Worm (Caenorhabditis elegans) whole organism, L1 larva: ENCODE results near the gene arrd-15.

ENCODE experiments used
- C16A3.4 ChIP-seq: fragments of 150-350 bp; optimal IDR thresholded peaks from 2 replicates; lab custom pipeline; 2014; ENCODE audit warnings: missing biosample characterization, missing genetic modification characterization
- F16B12.6 ChIP-seq: fragments of 150-350 bp; optimal IDR thresholded peaks from 2 replicates; lab custom pipeline; 2014; ENCODE audit warnings: missing biosample characterization, missing genetic modification characterization
- aha-1 ChIP-seq: fragments of 150-350 bp; optimal IDR thresholded peaks from 2 replicates; lab custom pipeline; 2014; ENCODE audit warnings: missing biosample characterization, missing genetic modification characterization
- ama-1 ChIP-seq: fragments of 150-350 bp; optimal IDR thresholded peaks from 2 replicates; lab custom pipeline; 2014
- blmp-1 ChIP-seq: fragments of 150-350 bp; optimal IDR thresholded peaks from 2 replicates; lab custom pipeline; 2014; ENCODE audit warnings: missing biosample characterization, missing genetic modification characterization
- ceh-63 ChIP-seq: fragments of 200-800 bp; sonication (Bioruptor generic); optimal IDR thresholded peaks from 2 replicates; lab custom pipeline; 2018; ENCODE audit warnings: mild to moderate bottlenecking, missing genetic modification characterization, missing compliant biosample characterization
- dpl-1 ChIP-seq, 3 experiments: fragments of 150-350 bp in 2 of 3; sonication (generic microtip) in 1 of 3; optimal IDR thresholded peaks; 2 replicates each; lab custom pipeline; 2014 to 2017; ENCODE audit warnings: missing biosample characterization in 3 of 3, missing genetic modification characterization in 3 of 3, missing genetic modification reagents in 3 of 3
- dsc-1 ChIP-seq: sonication (generic microtip); optimal IDR thresholded peaks from 2 replicates; lab custom pipeline; 2016; ENCODE audit warnings: mild to moderate bottlenecking, missing genetic modification characterization, missing compliant biosample characterization
- efl-1 ChIP-seq, 4 experiments: fragments of 150-350 bp; optimal IDR thresholded peaks in 3 of 4; peaks in 1 of 4; 1 replicate in 1 of 4; 2 replicates in 3 of 4; lab custom pipeline; 2014; ENCODE audit warnings: missing biosample characterization in 2 of 4, missing genetic modification characterization in 2 of 4, missing genetic modification reagents in 2 of 4
- efl-3 ChIP-seq: fragments of 200-800 bp; sonication (Bioruptor generic); optimal IDR thresholded peaks from 2 replicates; lab custom pipeline; 2018; ENCODE audit warnings: mild to moderate bottlenecking, missing genetic modification characterization, missing compliant biosample characterization
- elt-2 ChIP-seq: sonication (generic microtip); optimal IDR thresholded peaks from 2 replicates; lab custom pipeline; 2016; ENCODE audit warnings: missing genetic modification characterization, mild to moderate bottlenecking, inconsistent platforms, missing compliant biosample characterization, missing genetic modification reagents
- elt-3 ChIP-seq, 6 experiments: fragments of 150-350 bp in 1 of 6; sonication (generic microtip); optimal IDR thresholded peaks; 2 replicates each; lab custom pipeline; 2017 to 2018; ENCODE audit warnings: missing biosample characterization in 6 of 6, missing genetic modification characterization in 6 of 6, inconsistent platforms in 1 of 6
- ets-5 ChIP-seq: fragments of 200-800 bp; sonication (Bioruptor generic); IDR thresholded peaks from 2 replicates; pipeline ENCODE4 v1.3.6; 2022; ENCODE audit warnings: missing genetic modification characterization, missing compliant biosample characterization
- fkh-10 ChIP-seq: sonication (generic microtip); optimal IDR thresholded peaks from 2 replicates; lab custom pipeline; 2017; ENCODE audit warnings: missing biosample characterization, missing genetic modification reagents, missing genetic modification characterization
- fkh-4 ChIP-seq: sonication (generic microtip); optimal IDR thresholded peaks from 2 replicates; lab custom pipeline; 2016; ENCODE audit warnings: missing compliant biosample characterization, missing genetic modification characterization, borderline replicate concordance
- grh-1 ChIP-seq: fragments of 200-800 bp; sonication (Bioruptor generic); IDR thresholded peaks from 2 replicates; pipeline ENCODE4 v1.3.6; 2022; ENCODE audit warnings: missing genetic modification reagents, missing genetic modification characterization, missing compliant biosample characterization
- isw-1 ChIP-seq: fragments of 200-800 bp; sonication (Bioruptor generic); IDR thresholded peaks from 2 replicates; pipeline ENCODE4 v1.3.6; 2022; ENCODE audit warnings: missing genetic modification characterization, missing compliant biosample characterization
- lin-14 ChIP-seq: fragments of 200-800 bp; sonication (Bioruptor generic); optimal IDR thresholded peaks from 2 replicates; lab custom pipeline; 2018; ENCODE audit warnings: mild to moderate bottlenecking, missing genetic modification characterization, moderate library complexity, missing compliant biosample characterization
- lin-15B ChIP-seq: fragments of 150-350 bp; sonication (generic microtip); optimal IDR thresholded peaks from 3 replicates; lab custom pipeline; 2014; ENCODE audit warnings: missing biosample characterization, missing genetic modification characterization
- lin-35 ChIP-seq, 2 experiments: fragments of 150-350 bp; optimal IDR thresholded peaks; 2 replicates each; lab custom pipeline; 2014; ENCODE audit warnings: missing biosample characterization in 2 of 2, missing genetic modification characterization in 2 of 2, missing genetic modification reagents in 2 of 2
- lir-3 ChIP-seq: sonication (generic microtip); optimal IDR thresholded peaks from 2 replicates; lab custom pipeline; 2016; ENCODE audit warnings: mild to moderate bottlenecking, missing genetic modification characterization, moderate library complexity, missing compliant biosample characterization; ENCODE audit not compliant: poor library complexity
- lsy-2 ChIP-seq, 2 experiments: fragments of 150-350 bp; optimal IDR thresholded peaks; 2 replicates each; lab custom pipeline; 2014; ENCODE audit warnings: missing biosample characterization in 2 of 2, missing genetic modification characterization in 2 of 2
- mab-9 ChIP-seq: fragments of 200-800 bp; sonication (Bioruptor generic); IDR thresholded peaks from 2 replicates; pipeline ENCODE4 v1.3.6; 2022; ENCODE audit warnings: missing genetic modification reagents, missing genetic modification characterization, missing compliant biosample characterization
- mep-1 ChIP-seq: fragments of 150-350 bp; optimal IDR thresholded peaks from 2 replicates; lab custom pipeline; 2014; ENCODE audit warnings: missing biosample characterization, missing genetic modification characterization
- nhr-20 ChIP-seq: sonication (generic microtip); optimal IDR thresholded peaks from 2 replicates; lab custom pipeline; 2016; ENCODE audit warnings: mild to moderate bottlenecking, missing genetic modification characterization, missing compliant biosample characterization
- nhr-71 ChIP-seq: sonication (generic microtip); optimal IDR thresholded peaks from 2 replicates; lab custom pipeline; 2016; ENCODE audit warnings: mild to moderate bottlenecking, missing genetic modification characterization, moderate library complexity, missing compliant biosample characterization
- nhr-76 ChIP-seq: sonication (generic microtip); optimal IDR thresholded peaks from 2 replicates; lab custom pipeline; 2017; ENCODE audit warnings: missing biosample characterization, missing genetic modification characterization
- nhr-85 ChIP-seq: sonication (generic microtip); peaks from one replicate; lab custom pipeline; 2016; ENCODE audit warnings: missing genetic modification characterization, inconsistent platforms, missing compliant biosample characterization
- nhr-90 ChIP-seq: sonication (generic microtip); optimal IDR thresholded peaks from 2 replicates; lab custom pipeline; 2016; ENCODE audit warnings: mild to moderate bottlenecking, missing genetic modification characterization, missing compliant biosample characterization; ENCODE audit not compliant: poor library complexity
- pax-3 ChIP-seq: fragments of 200-800 bp; sonication (Bioruptor generic); optimal IDR thresholded peaks from 2 replicates; lab custom pipeline; 2018; ENCODE audit warnings: mild to moderate bottlenecking, missing genetic modification characterization, moderate library complexity, missing compliant biosample characterization
- skn-1 ChIP-seq: fragments of 150-350 bp; optimal IDR thresholded peaks from 2 replicates; lab custom pipeline; 2014; ENCODE audit warnings: missing biosample characterization, missing genetic modification characterization
- snpc-4 ChIP-seq: fragments of 150-350 bp; optimal IDR thresholded peaks from 2 replicates; lab custom pipeline; 2014; ENCODE audit warnings: missing biosample characterization, missing genetic modification characterization
- snu-23 ChIP-seq: sonication (generic microtip); optimal IDR thresholded peaks from 2 replicates; lab custom pipeline; 2016; ENCODE audit warnings: missing genetic modification characterization, missing compliant biosample characterization
- sox-4 ChIP-seq: sonication (generic microtip); optimal IDR thresholded peaks from 2 replicates; lab custom pipeline; 2016; ENCODE audit warnings: missing genetic modification characterization, missing compliant biosample characterization
- sptf-1 ChIP-seq: fragments of 150-350 bp; optimal IDR thresholded peaks from 2 replicates; lab custom pipeline; 2014; ENCODE audit warnings: missing biosample characterization, missing genetic modification characterization
- sup-37 ChIP-seq: fragments of 200-800 bp; sonication (Bioruptor generic); optimal IDR thresholded peaks from 2 replicates; lab custom pipeline; 2018; ENCODE audit warnings: mild to moderate bottlenecking, missing genetic modification characterization, missing compliant biosample characterization
- tlp-1 ChIP-seq: fragments of 150-350 bp; optimal IDR thresholded peaks from 2 replicates; lab custom pipeline; 2014; ENCODE audit warnings: missing biosample characterization, missing genetic modification characterization
- unc-30 ChIP-seq: sonication (generic microtip); optimal IDR thresholded peaks from 2 replicates; lab custom pipeline; 2017; ENCODE audit warnings: missing biosample characterization, missing genetic modification characterization
- unc-62 ChIP-seq: fragments of 150-350 bp; optimal IDR thresholded peaks from 2 replicates; lab custom pipeline; 2014; ENCODE audit warnings: missing biosample characterization, missing genetic modification reagents, missing genetic modification characterization
- unc-86 ChIP-seq: sonication (generic microtip); optimal IDR thresholded peaks from 2 replicates; lab custom pipeline; 2016; ENCODE audit warnings: missing genetic modification characterization, missing compliant biosample characterization
- zip-4 ChIP-seq: fragments of 200-800 bp; sonication (Bioruptor generic); optimal IDR thresholded peaks from 2 replicates; lab custom pipeline; 2018; ENCODE audit warnings: mild to moderate bottlenecking, missing genetic modification characterization, moderate library complexity, missing compliant biosample characterization

arrd-15 gene

DNA sequence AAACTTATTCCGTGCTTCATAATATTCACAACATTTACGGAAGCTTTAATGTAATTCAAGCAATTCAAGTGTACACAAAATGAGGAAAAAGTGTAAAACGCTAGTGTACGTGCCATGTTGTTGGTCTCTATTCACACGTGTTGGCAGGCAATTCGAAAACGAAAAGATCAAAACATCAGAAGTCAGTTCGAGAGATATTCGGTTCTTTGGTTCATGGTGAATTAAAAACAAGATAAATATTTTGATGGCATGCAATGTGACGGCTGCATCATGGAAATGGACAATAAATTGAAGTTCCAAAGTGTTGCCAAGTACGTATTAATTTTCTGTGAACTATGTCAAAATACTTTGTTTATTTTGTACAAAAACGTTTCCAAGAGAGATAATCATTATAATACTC is 7.8 kb upstream of the arrd-15 start (continued):
- no peak for TF ChIP-seq ets-5 (GFP tag; lab: Robert Waterston, UW)
- no peak for TF ChIP-seq unc-62 (GFP tag; lab: Kevin White, UChicago)
- peak; percentile 68 for TF ChIP-seq lin-14 (GFP tag; lab: Kevin White, UChicago)
- TF ChIP-seq C16A3.4 (tag; lab: Kevin White, UChicago) = no peak
- no peak for TF ChIP-seq ceh-63 (GFP tag; lab: Kevin White, UChicago)
- no peak for TF ChIP-seq dpl-1 (GFP tag; optimal IDR thresholded peaks at IDR 0.05; lab: Kevin White, UChicago)
- TF ChIP-seq elt-2 (tag; lab: Kevin White, UChicago) = no peak
- no peak for TF ChIP-seq aha-1 (tag; lab: Kevin White, UChicago)
- TF ChIP-seq lir-3 (tag; lab: Kevin White, UChicago) = no peak
- no peak for TF ChIP-seq zip-4 (GFP tag; lab: Kevin White, UChicago)
- TF ChIP-seq tlp-1 (tag; lab: Kevin White, UChicago) = no peak
- TF ChIP-seq fkh-10 (GFP tag; lab: Kevin White, UChicago) = no peak
- TF ChIP-seq efl-3 = no peak
- TF ChIP-seq lin-15B = no peak
- TF ChIP-seq fkh-4 (tag; lab: Kevin White, UChicago) = no peak
- no peak for TF ChIP-seq F16B12.6
- TF ChIP-seq unc-30 = no peak
- no peak for TF ChIP-seq ama-1 (lab: Kevin White, UChicago)
- TF ChIP-seq lin-35 (GFP tag; optimal IDR thresholded peaks at IDR 0.05; lab: Kevin White, UChicago) = peak in 1 of 2 experiments; percentile 14
- no peak for TF ChIP-seq pax-3 (tag; lab: Kevin White, UChicago)
- no peak for TF ChIP-seq sup-37 (GFP tag; lab: Kevin White, UChicago)
- TF ChIP-seq nhr-90 = no peak
- TF ChIP-seq isw-1 (GFP tag; lab: Robert Waterston, UW) = no peak
- TF ChIP-seq snpc-4 (tag; lab: Kevin White, UChicago) = no peak
- TF ChIP-seq unc-86 (tag; lab: Kevin White, UChicago) = no peak
- TF ChIP-seq nhr-71 (tag; lab: Kevin White, UChicago) = peak; percentile 54
- no peak for TF ChIP-seq sptf-1 (tag; lab: Kevin White, UChicago)
- peak; percentile 73 for TF ChIP-seq nhr-85

DNA sequence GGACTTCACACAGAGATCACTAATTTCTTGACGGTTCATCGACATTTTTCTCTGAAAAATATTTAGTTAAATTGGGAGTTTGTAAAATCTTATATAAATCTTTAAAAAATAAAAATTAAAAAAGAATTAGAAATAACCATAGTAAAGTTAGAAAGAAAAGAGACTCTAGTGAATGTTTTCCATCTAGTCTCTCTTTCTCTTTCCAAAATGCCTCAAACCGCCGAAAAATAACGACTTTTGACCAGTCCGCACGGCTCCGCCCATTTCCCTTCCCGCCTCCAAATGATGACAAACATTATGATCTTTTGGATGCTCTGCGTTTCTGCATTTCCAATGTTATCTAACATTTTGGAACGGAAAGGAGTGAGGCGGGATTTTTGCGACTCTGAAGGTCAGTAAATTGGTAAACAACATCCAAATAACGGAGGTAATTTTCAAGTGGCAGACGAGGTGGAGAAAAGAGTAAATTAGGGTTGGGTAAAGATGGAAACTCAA is 6.5 kb upstream of the arrd-15 start, which contains the start of gene glb-1:
Gene glb-1 (minus strand): TSS at position 51 of the 495 bp plus-strand sequence.
- TF ChIP-seq snu-23 = peak; percentile 30
- peak; percentile 72 for TF ChIP-seq lin-14 (GFP tag; lab: Kevin White, UChicago)
- no peak for TF ChIP-seq nhr-76 (tag; lab: Kevin White, UChicago)
- peak in 1 of 2 experiments; percentile 2 for TF ChIP-seq efl-1 (optimal IDR thresholded peaks at IDR 0.05; lab: Kevin White, UChicago)
- TF ChIP-seq efl-1 (GFP tag; optimal IDR thresholded peaks at IDR 0.05 in 1 of 2; lab: Kevin White, UChicago) = no peak
- peak; percentile 69 for TF ChIP-seq blmp-1
- TF ChIP-seq grh-1 (GFP tag; lab: Robert Waterston, UW) = no peak
- peak; percentile 85 for TF ChIP-seq skn-1 (tag; lab: Kevin White, UChicago)
- TF ChIP-seq sox-4 = no peak
- peak; percentile 67 for TF ChIP-seq nhr-20
- TF ChIP-seq dpl-1 (GFP tag; optimal IDR thresholded peaks at IDR 0.05; lab: Kevin White, UChicago) = peak in 2 of 3 experiments; percentile 8 to 25
- TF ChIP-seq mep-1 (tag; lab: Kevin White, UChicago) = peak; percentile 35
- TF ChIP-seq lsy-2 (tag; optimal IDR thresholded peaks at IDR 0.05; lab: Kevin White, UChicago) = peak; percentile 17
- no peak for TF ChIP-seq dsc-1 (tag; lab: Kevin White, UChicago)
- peak in 1 of 6 experiments; percentile 3 for TF ChIP-seq elt-3 (tag; optimal IDR thresholded peaks at IDR 0.05; lab: Kevin White, UChicago)
- TF ChIP-seq efl-3 = no peak
- TF ChIP-seq mab-9 = no peak
- peak; percentile 81 for TF ChIP-seq nhr-85
- peak; percentile 3 for TF ChIP-seq nhr-71 (tag; lab: Kevin White, UChicago)
